Fruit fly (Drosophila melanogaster): ENCODE data around the gene CG15005.

DNA sequence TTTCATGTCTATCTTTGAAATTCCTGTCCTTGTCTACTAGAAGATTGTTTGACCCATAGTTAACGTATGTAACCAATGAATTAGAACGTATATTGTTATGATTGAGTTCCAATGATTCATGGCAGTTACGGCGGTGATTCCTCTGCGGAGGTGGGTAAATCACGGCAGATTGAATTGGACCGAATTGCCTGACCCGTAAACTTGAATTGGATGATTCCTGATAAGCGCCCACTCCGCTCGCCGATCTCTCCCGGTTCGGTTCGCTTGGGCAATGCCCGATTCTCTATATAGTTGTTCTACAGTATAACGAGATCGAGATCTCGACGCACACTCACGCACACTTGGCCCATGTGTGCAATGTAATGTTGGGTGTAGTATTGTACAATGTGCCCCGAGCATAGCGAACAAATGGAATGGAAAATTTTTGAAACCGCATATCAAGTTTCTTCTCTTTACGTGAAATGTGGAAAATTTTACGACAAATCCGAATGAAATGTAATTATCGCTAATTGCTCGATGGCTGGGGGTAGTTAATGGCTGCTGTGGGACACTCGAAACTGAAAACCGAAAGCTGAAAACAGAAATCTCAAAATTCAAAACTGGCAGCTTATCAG is 27.4 kb upstream of the CG15005 start:
- no peak for TF ChIP-seq insv (optimal IDR thresholded peaks at IDR 0.05)
- no peak for TF ChIP-seq Myc (optimal IDR thresholded peaks at IDR 0.05)
- no peak for TF ChIP-seq psq (optimal IDR thresholded peaks at IDR 0.05)
- no peak for TF ChIP-seq h (optimal IDR thresholded peaks at IDR 0.05)
